Fruit fly (Drosophila melanogaster): ENCODE results near the gene CG14073.
A peak's percentile ranks its signal among the peaks of the same experiment; 100 is the strongest.

CG14073 gene

dm6 chr3L:18813963-18814647 lies 6.4 kb downstream of the CG14073 start:
- TF ChIP-seq CG9139 (GFP tag; optimal IDR thresholded peaks at IDR 0.05) (peak; percentile 74), lz (GFP tag; optimal IDR thresholded peaks at IDR 0.05) (peak; percentile 21), Eip93F (GFP tag; optimal IDR thresholded peaks at IDR 0.05) (peak; percentile 52), net (GFP tag; optimal IDR thresholded peaks at IDR 0.05) (peak; percentile 83), Ets96B (tag; optimal IDR thresholded peaks at IDR 0.05) (peak; percentile 28), Lpt (GFP tag; optimal IDR thresholded peaks at IDR 0.05) (peak; percentile 87), CG32006 (GFP tag; optimal IDR thresholded peaks at IDR 0.05) (peak; percentile 79), topi (GFP tag; optimal IDR thresholded peaks at IDR 0.05) (peak; percentile 73), CG34406 (GFP tag; optimal IDR thresholded peaks at IDR 0.05) (peak; percentile 52), CG10631 (GFP tag; optimal IDR thresholded peaks at IDR 0.05) (peak; percentile 63), fkh (GFP tag; optimal IDR thresholded peaks at IDR 0.05) (peak; percentile 99), CG7368 (GFP tag; optimal IDR thresholded peaks at IDR 0.05) (peak; percentile 70), CG1621 (tag; optimal IDR thresholded peaks at IDR 0.05) (peak; percentile 71), fd59A (GFP tag; optimal IDR thresholded peaks at IDR 0.05) (peak; percentile 16), acj6 (GFP tag; optimal IDR thresholded peaks at IDR 0.05) (peak; percentile 29), CG10669 (GFP tag; optimal IDR thresholded peaks at IDR 0.05) (peak; percentile 57), svp (GFP tag) (peak; percentile 92), cyc (GFP tag; optimal IDR thresholded peaks at IDR 0.05) (no peak), Eip78C (GFP tag) (peak; percentile 92), CG11902 (GFP tag; optimal IDR thresholded peaks at IDR 0.05) (no peak), CG6854 (GFP tag; optimal IDR thresholded peaks at IDR 0.05) (peak; percentile 69), dac (GFP tag; optimal IDR thresholded peaks at IDR 0.05) (peak; percentile 60), CG8632 (GFP tag; optimal IDR thresholded peaks at IDR 0.05) (peak; percentile 73), fd85E (GFP tag; optimal IDR thresholded peaks at IDR 0.05) (no peak), CG6792 (GFP tag; optimal IDR thresholded peaks at IDR 0.05) (peak; percentile 78), Eip75B (GFP tag; optimal IDR thresholded peaks at IDR 0.05) (peak; percentile 71), pdm3 (GFP tag; optimal IDR thresholded peaks at IDR 0.05) (no peak), CG6163 (GFP tag; IDR thresholded peaks at IDR 0.05) (peak; percentile 85; the same call in 2 of the 3 replicates), CG3032 (tag; optimal IDR thresholded peaks at IDR 0.05) (peak; percentile 55), OdsH (GFP tag; optimal IDR thresholded peaks at IDR 0.05) (no peak), Smox (GFP tag; optimal IDR thresholded peaks at IDR 0.05) (no peak), CG4318 (GFP tag; optimal IDR thresholded peaks at IDR 0.05) (no peak), Sox15 (GFP tag; optimal IDR thresholded peaks at IDR 0.05) (no peak), CG3919 (GFP tag; optimal IDR thresholded peaks at IDR 0.05) (no peak), ss (GFP tag; optimal IDR thresholded peaks at IDR 0.05) (peak; percentile 74 to 87), esn (GFP tag; optimal IDR thresholded peaks at IDR 0.05) (peak; percentile 77), CG11294 (GFP tag; IDR thresholded peaks at IDR 0.05) (no peak), CG11762 (GFP tag; optimal IDR thresholded peaks at IDR 0.05; ENCODE audit: insufficient read depth) (peak; percentile 40), Sox14 (GFP tag; optimal IDR thresholded peaks at IDR 0.05) (peak; percentile 91), Hr38 (GFP tag; optimal IDR thresholded peaks at IDR 0.05) (no peak), salr (GFP tag; optimal IDR thresholded peaks at IDR 0.05) (peak in 1 of 2 experiments; percentile 67), spab (GFP tag; optimal IDR thresholded peaks at IDR 0.05) (peak; percentile 66), CG6808 (GFP tag; optimal IDR thresholded peaks at IDR 0.05) (peak; percentile 80), CG31627 (GFP tag; optimal IDR thresholded peaks at IDR 0.05) (no peak), CG16779 (tag; optimal IDR thresholded peaks at IDR 0.05) (peak; percentile 82), Ets21C (GFP tag; optimal IDR thresholded peaks at IDR 0.05) (no peak), CG8119 (GFP tag; IDR thresholded peaks at IDR 0.05) (peak; percentile 79), Hr39 (GFP tag; optimal IDR thresholded peaks at IDR 0.05) (no peak), CG8319 (GFP tag; optimal IDR thresholded peaks at IDR 0.05) (peak; percentile 33), Gug (GFP tag; IDR thresholded peaks at IDR 0.05) (peak; percentile 60), vri (GFP tag; optimal IDR thresholded peaks at IDR 0.05) (peak; percentile 99)
